Fruit fly (Drosophila melanogaster): ENCODE results near the gene Sfp35C.
A peak's percentile ranks its signal among the peaks of the same experiment; 100 is the strongest.

dm6 chr2L:15248163-15249005 lies 46.5 kb upstream of the Sfp35C start, which contains the start of gene dao:
- TF ChIP-seq CG8301 (tag; optimal IDR thresholded peaks at IDR 0.05) (no peak), CG34367 (tag; optimal IDR thresholded peaks at IDR 0.05) (no peak), CG4496 (GFP tag; IDR thresholded peaks at IDR 0.05) (0 out of 3 replicates have a peak, but pooled peaks have one; percentile 10), D1 (tag; optimal IDR thresholded peaks at IDR 0.05) (no peak), CG14655 (GFP tag; optimal IDR thresholded peaks at IDR 0.05) (peak; percentile 14)
